Worm (Caenorhabditis elegans): ENCODE data around the gene F28B12.1.

DNA sequence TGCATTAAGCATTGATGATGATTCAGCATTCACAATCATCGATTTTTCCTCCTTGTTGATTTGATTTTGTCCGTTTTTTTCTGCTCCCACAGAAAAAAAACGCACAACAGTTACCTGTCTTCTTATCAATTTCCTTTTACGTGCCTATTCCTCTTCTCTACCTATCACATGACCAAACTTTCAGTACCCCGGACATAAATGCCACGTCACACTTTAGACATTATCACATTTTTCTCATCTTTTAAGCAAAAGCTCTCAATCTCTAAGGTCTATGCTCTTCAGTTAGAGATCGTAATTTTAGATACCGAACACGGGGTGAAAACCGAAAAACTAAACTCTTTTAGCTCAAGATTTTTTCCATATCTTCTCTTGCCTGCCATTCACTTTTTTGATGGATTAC is 6.7 kb upstream of the F28B12.1 start:
- TF ChIP-seq nhr-237 (tag; optimal IDR thresholded peaks at IDR 0.05) (no peak), F13H6.1 (tag; optimal IDR thresholded peaks at IDR 0.05) (no peak), nhr-23 (tag; optimal IDR thresholded peaks at IDR 0.05) (no peak), elt-1 (tag; optimal IDR thresholded peaks at IDR 0.05) (no peak), unc-62 (GFP tag; optimal IDR thresholded peaks at IDR 0.05) (no peak), nhr-11 (tag; optimal IDR thresholded peaks at IDR 0.05) (no peak), mdl-1 (tag; optimal IDR thresholded peaks at IDR 0.05) (no peak), nhr-10 (tag; optimal IDR thresholded peaks at IDR 0.05) (no peak), egl-27 (tag; optimal IDR thresholded peaks at IDR 0.05) (no peak), skn-1 (tag; optimal IDR thresholded peaks at IDR 0.05) (no peak)

Measured in whole organism, L2 larva.